Worm (Caenorhabditis elegans) whole organism, L2 larva: ENCODE measurements around the gene dmd-3.

Source experiments
- C34F6.9 ChIP-seq: fragments of 150-350 bp; optimal IDR thresholded peaks from 2 replicates; lab custom pipeline; 2014; ENCODE audit warnings: missing biosample characterization, missing genetic modification characterization
- F13H6.1 ChIP-seq: sonication (generic microtip); optimal IDR thresholded peaks from 2 replicates; lab custom pipeline; 2016; ENCODE audit warnings: missing genetic modification characterization, missing compliant biosample characterization
- R02D3.7 ChIP-seq: fragments of 150-350 bp; optimal IDR thresholded peaks from 2 replicates; lab custom pipeline; 2014; ENCODE audit warnings: missing biosample characterization, missing genetic modification characterization
- Y55F3AM.14 ChIP-seq: fragments of 200-800 bp; sonication (Bioruptor generic); optimal IDR thresholded peaks from 2 replicates; lab custom pipeline; 2018; ENCODE audit warnings: mild to moderate bottlenecking, missing genetic modification characterization, missing compliant biosample characterization
- ZK546.5 ChIP-seq: sonication (generic microtip); optimal IDR thresholded peaks from 2 replicates; lab custom pipeline; 2017; ENCODE audit warnings: missing biosample characterization, missing genetic modification characterization
- alr-1 ChIP-seq: fragments of 150-350 bp; optimal IDR thresholded peaks from 2 replicates; lab custom pipeline; 2014; ENCODE audit warnings: missing biosample characterization, missing genetic modification characterization
- ama-1 ChIP-seq: fragments of 150-350 bp; optimal IDR thresholded peaks from 2 replicates; lab custom pipeline; 2018; ENCODE audit warnings: inconsistent platforms
- ceh-16 ChIP-seq: fragments of 150-350 bp; optimal IDR thresholded peaks from 2 replicates; lab custom pipeline; 2014; ENCODE audit warnings: missing biosample characterization, missing genetic modification characterization
- ceh-82 ChIP-seq: fragments of 150-350 bp; optimal IDR thresholded peaks from 2 replicates; lab custom pipeline; 2014; ENCODE audit warnings: missing biosample characterization, missing genetic modification characterization
- crh-2 ChIP-seq: sonication (generic microtip); optimal IDR thresholded peaks from 2 replicates; lab custom pipeline; 2017; ENCODE audit warnings: missing biosample characterization, missing genetic modification characterization
- egl-27 ChIP-seq: sonication (generic microtip); optimal IDR thresholded peaks from 3 replicates; lab custom pipeline; 2017; ENCODE audit warnings: missing biosample characterization, missing genetic modification reagents, missing genetic modification characterization
- elt-3 ChIP-seq: sonication (generic microtip); optimal IDR thresholded peaks from 2 replicates; lab custom pipeline; 2017; ENCODE audit warnings: missing biosample characterization, missing genetic modification characterization
- lin-11 ChIP-seq: fragments of 150-350 bp; sonication (generic microtip); optimal IDR thresholded peaks from 2 replicates; lab custom pipeline; 2014; ENCODE audit warnings: missing biosample characterization, missing genetic modification characterization, inconsistent platforms, mixed read lengths
- lin-39 ChIP-seq: fragments of 150-350 bp; optimal IDR thresholded peaks from 2 replicates; lab custom pipeline; 2014; ENCODE audit warnings: missing biosample characterization, missing genetic modification reagents, missing genetic modification characterization
- lsy-2 ChIP-seq, 2 experiments: fragments of 150-350 bp in 1 of 2; sonication (generic microtip) in 1 of 2; optimal IDR thresholded peaks; 2 replicates each; lab custom pipeline; 2014 to 2017; ENCODE audit warnings: missing biosample characterization in 2 of 2, missing genetic modification characterization in 2 of 2
- mab-5 ChIP-seq: fragments of 150-350 bp; optimal IDR thresholded peaks from 2 replicates; lab custom pipeline; 2014; ENCODE audit warnings: missing biosample characterization, missing genetic modification characterization
- mbf-1 ChIP-seq: sonication (generic microtip); optimal IDR thresholded peaks from 2 replicates; lab custom pipeline; 2017; ENCODE audit warnings: missing biosample characterization, missing genetic modification characterization
- mdl-1 ChIP-seq, 2 experiments: fragments of 150-350 bp in 1 of 2; sonication (generic microtip) in 1 of 2; optimal IDR thresholded peaks; 2 replicates each; lab custom pipeline; 2017; ENCODE audit warnings: missing biosample characterization in 2 of 2, missing genetic modification characterization in 2 of 2
- nhr-10 ChIP-seq: sonication (generic microtip); optimal IDR thresholded peaks from 2 replicates; lab custom pipeline; 2017; ENCODE audit warnings: missing biosample characterization, missing genetic modification characterization
- nhr-11 ChIP-seq: fragments of 150-350 bp; optimal IDR thresholded peaks from 2 replicates; lab custom pipeline; 2014; ENCODE audit warnings: missing biosample characterization, missing genetic modification characterization
- nhr-12 ChIP-seq: fragments of 150-350 bp; optimal IDR thresholded peaks from 2 replicates; lab custom pipeline; 2014; ENCODE audit warnings: missing biosample characterization, missing genetic modification characterization
- nhr-21 ChIP-seq: fragments of 150-350 bp; optimal IDR thresholded peaks from 2 replicates; lab custom pipeline; 2014; ENCODE audit warnings: missing biosample characterization, missing genetic modification characterization
- nhr-23 ChIP-seq: fragments of 150-350 bp; optimal IDR thresholded peaks from 2 replicates; lab custom pipeline; 2014; ENCODE audit warnings: missing biosample characterization, missing genetic modification reagents, missing genetic modification characterization
- nhr-25 ChIP-seq: fragments of 150-350 bp; sonication (generic microtip); optimal IDR thresholded peaks from 3 replicates; lab custom pipeline; 2014; ENCODE audit warnings: missing biosample characterization, missing genetic modification characterization
- nhr-6 ChIP-seq: fragments of 150-350 bp; optimal IDR thresholded peaks from 2 replicates; lab custom pipeline; 2014; ENCODE audit warnings: missing biosample characterization, missing genetic modification characterization
- nhr-77 ChIP-seq: fragments of 150-350 bp; optimal IDR thresholded peaks from 2 replicates; lab custom pipeline; 2014; ENCODE audit warnings: missing biosample characterization, missing genetic modification characterization
- peb-1 ChIP-seq: fragments of 150-350 bp; optimal IDR thresholded peaks from 2 replicates; lab custom pipeline; 2014; ENCODE audit warnings: missing biosample characterization, missing genetic modification characterization
- sem-4 ChIP-seq: fragments of 150-350 bp; optimal IDR thresholded peaks from 2 replicates; lab custom pipeline; 2014; ENCODE audit warnings: missing biosample characterization, missing genetic modification reagents, missing genetic modification characterization
- skn-1 ChIP-seq: sonication (generic microtip); optimal IDR thresholded peaks from 2 replicates; lab custom pipeline; 2017; ENCODE audit warnings: missing biosample characterization, missing genetic modification characterization
- sma-3 ChIP-seq: sonication (generic microtip); optimal IDR thresholded peaks from 2 replicates; lab custom pipeline; 2016; ENCODE audit warnings: missing genetic modification reagents, missing genetic modification characterization, missing compliant biosample characterization
- snpc-4 ChIP-seq: fragments of 150-350 bp; optimal IDR thresholded peaks from 2 replicates; lab custom pipeline; 2014; ENCODE audit warnings: missing biosample characterization, missing genetic modification characterization
- unc-39 ChIP-seq: fragments of 150-350 bp; optimal IDR thresholded peaks from 2 replicates; lab custom pipeline; 2014; ENCODE audit warnings: missing biosample characterization, missing genetic modification characterization
- zag-1 ChIP-seq: fragments of 150-350 bp; optimal IDR thresholded peaks from 2 replicates; lab custom pipeline; 2014; ENCODE audit warnings: missing biosample characterization, missing genetic modification characterization
- ztf-1 ChIP-seq: fragments of 200-800 bp; sonication (Bioruptor generic); conservative IDR thresholded peaks from 2 replicates; pipeline ENCODE4 v1.3.6; 2022; ENCODE audit warnings: missing genetic modification characterization, missing compliant biosample characterization
- ztf-11 ChIP-seq: sonication (generic microtip); optimal IDR thresholded peaks from 2 replicates; lab custom pipeline; 2017; ENCODE audit warnings: missing biosample characterization, missing genetic modification characterization

Gene dmd-3

DNA sequence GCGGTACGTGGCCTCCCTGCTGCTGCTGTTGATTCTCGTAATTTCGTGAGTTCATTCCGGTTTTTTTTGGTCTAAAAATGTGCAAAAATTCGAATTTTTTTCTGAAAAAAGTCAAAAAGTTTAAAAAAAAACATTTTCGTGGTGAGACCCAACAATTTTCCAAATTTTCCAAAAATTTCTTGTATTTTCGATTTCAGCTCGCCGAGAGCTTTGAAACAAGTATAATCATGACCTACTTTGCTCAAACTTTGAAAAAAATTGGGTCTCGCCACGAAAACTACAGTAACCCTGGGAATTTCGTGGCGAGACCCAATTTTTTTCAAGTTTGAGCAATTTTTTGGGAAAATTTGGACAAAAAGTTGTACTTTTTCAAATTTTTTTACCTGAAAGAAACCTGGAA, 14.2 kb downstream of the dmd-3 start, which contains the start of gene Y43F8C.6:
Y43F8C.6 (minus strand) TSS at position 101 of the 400 bp plus-strand sequence.
- TF ChIP-seq zag-1 (tag; lab: Kevin White, UChicago) (no peak), C34F6.9 (tag; lab: Kevin White, UChicago) (no peak), crh-2 (tag; lab: Kevin White, UChicago) (no peak), nhr-77 (tag; lab: Kevin White, UChicago) (no peak), ama-1 (lab: Kevin White, UChicago) (no peak)
- TF ChIP-seq, all 48 proteins: peak for 0

DNA sequence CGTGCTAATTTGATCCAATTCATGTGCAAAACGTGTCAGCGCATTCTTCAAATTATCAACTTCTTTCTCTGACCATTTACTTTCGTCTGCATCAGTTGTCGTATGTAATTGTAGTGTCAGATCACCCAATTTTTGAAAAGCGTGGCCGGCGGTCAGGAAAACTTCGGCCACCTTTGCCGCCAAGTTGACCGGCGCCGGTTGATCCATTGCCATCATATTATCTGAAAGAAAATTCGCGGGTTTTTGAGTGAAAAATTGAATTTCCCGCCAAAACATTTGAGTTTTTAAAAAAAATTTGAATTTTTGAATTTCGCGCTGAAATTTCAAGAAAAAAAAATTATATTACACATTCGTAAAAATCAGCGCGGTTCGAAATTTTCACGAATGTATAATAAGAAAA, 17.2 kb downstream of the dmd-3 start:
- TF ChIP-seq peb-1: no peak
- TF ChIP-seq lin-11: no peak
- TF ChIP-seq alr-1 (tag; lab: Kevin White, UChicago): no peak
- TF ChIP-seq nhr-11: no peak
- no peak for TF ChIP-seq mab-5 (tag; lab: Kevin White, UChicago)
- TF ChIP-seq, all 48 proteins: peak for 0

DNA sequence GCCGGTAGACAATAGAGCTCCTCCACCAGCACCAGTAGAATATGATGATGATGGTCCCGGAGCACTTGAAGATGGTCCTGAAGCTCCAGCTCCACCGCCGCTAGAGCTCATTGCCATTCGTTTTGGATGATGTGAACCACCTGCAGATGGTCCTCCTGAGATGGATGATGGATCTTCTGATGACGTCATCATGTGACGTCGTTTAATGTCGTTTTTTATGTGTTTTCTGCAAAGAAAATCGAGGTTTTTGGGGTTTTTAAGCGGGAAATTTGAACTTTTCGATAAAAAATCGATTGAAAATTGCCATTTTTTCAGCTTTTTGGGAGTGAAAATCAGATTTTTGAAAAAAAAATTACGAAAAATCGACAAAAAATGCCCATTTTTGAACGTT, 18.9 kb downstream of the dmd-3 start:
- TF ChIP-seq nhr-77 (tag; lab: Kevin White, UChicago): no peak
- TF ChIP-seq ceh-16 (tag; lab: Kevin White, UChicago): no peak
- no peak for TF ChIP-seq mab-5 (tag; lab: Kevin White, UChicago)
- TF ChIP-seq mdl-1 (tag; optimal IDR thresholded peaks at IDR 0.05; lab: Kevin White, UChicago): no peak
- TF ChIP-seq elt-3: no peak
- TF ChIP-seq nhr-11: no peak
- no peak for TF ChIP-seq F13H6.1
- no peak for TF ChIP-seq lin-11
- TF ChIP-seq snpc-4 (tag; lab: Kevin White, UChicago): no peak
- no peak for TF ChIP-seq skn-1 (tag; lab: Kevin White, UChicago)
- no peak for TF ChIP-seq nhr-6 (tag; lab: Kevin White, UChicago)
- TF ChIP-seq ztf-11 (tag; lab: Kevin White, UChicago): no peak
- no peak for TF ChIP-seq egl-27
- TF ChIP-seq nhr-21 (tag; lab: Kevin White, UChicago): no peak
- no peak for TF ChIP-seq sma-3
- no peak for TF ChIP-seq zag-1 (tag; lab: Kevin White, UChicago)
- no peak for TF ChIP-seq lin-39 (tag; lab: Kevin White, UChicago)
- no peak for TF ChIP-seq lsy-2 (tag; optimal IDR thresholded peaks at IDR 0.05; lab: Kevin White, UChicago)
- no peak for TF ChIP-seq unc-39 (tag; lab: Kevin White, UChicago)

DNA sequence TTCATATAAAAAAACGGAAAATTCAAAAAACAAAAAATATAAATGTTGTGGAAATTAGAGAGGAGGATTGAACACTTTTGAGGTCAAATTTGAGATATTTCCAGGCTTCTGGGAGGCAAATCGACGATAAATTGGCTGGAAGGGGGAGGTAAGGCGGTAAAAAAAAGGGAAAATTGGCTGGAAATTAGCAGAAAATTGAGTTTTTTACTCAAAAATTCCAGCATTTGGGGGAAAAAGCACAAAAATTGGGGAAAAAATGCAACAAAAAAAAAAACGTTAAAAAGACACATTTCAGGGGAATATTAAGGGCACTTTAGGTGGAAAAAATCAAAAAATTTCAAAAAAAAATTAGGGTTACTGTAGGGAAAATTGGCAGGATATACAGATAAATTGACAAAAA, 20.9 kb downstream of the dmd-3 start:
- TF ChIP-seq nhr-10 (no peak), sma-3 (no peak), skn-1 (tag; lab: Kevin White, UChicago) (no peak), lsy-2 (tag; optimal IDR thresholded peaks at IDR 0.05; lab: Kevin White, UChicago) (no peak), nhr-23 (tag; lab: Kevin White, UChicago) (no peak)

DNA sequence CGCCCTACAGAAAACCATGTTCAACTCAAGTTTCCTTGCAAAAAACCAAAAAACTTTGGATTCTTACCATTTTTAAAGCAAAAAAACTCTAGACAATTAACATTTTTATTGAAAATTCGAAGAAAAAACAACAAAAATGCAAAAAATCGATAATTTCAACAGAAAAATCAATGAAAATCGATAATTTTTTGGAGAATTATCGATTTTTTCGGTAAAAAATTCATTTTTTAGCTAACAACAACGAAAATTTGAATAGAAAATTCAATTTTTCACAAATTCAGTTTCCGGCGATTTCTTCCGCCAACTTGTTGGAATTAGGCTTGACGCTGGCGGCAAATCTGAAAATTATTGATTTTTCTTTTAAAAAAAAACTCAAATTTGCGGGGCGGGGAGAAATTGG, 22.1 kb downstream of the dmd-3 start:
- TF ChIP-seq elt-3 (no peak), nhr-77 (tag; lab: Kevin White, UChicago) (no peak), sem-4 (tag; lab: Kevin White, UChicago) (no peak), nhr-10 (no peak), R02D3.7 (tag; lab: Kevin White, UChicago) (no peak), nhr-21 (tag; lab: Kevin White, UChicago) (no peak), ceh-82 (tag; lab: Kevin White, UChicago) (no peak), nhr-6 (tag; lab: Kevin White, UChicago) (no peak)

DNA sequence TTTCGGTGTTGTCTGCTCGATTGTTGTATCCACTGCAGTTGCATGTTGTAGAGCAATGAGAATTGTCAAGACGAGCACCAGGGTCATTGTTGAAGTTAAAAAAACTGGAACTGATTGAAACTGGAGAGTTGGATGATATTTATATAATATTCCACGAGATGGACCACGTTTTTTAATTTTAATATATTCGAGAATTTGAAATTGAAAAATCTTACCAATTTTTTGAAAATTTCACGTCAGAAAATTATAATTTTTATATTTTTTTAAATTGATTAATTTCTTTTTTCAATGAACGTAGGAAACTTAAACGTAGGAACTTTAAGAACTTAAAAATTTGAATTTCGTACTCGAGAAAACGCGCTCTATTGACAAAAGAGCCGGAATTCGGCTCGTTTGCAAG, 22.5 kb downstream of the dmd-3 start, which contains the start of gene Y43F8C.5:
Y43F8C.5 (minus strand) TSS at position 101 of the 400 bp plus-strand sequence.
- TF ChIP-seq C34F6.9 (tag; lab: Kevin White, UChicago) (no peak), ceh-16 (tag; lab: Kevin White, UChicago) (no peak), lsy-2 (tag; optimal IDR thresholded peaks at IDR 0.05; lab: Kevin White, UChicago) (no peak), nhr-77 (tag; lab: Kevin White, UChicago) (no peak), mbf-1 (tag; lab: Kevin White, UChicago) (no peak), ZK546.5 (tag; lab: Kevin White, UChicago) (no peak), nhr-25 (tag; lab: Kevin White, UChicago) (no peak), sem-4 (tag; lab: Kevin White, UChicago) (no peak), ztf-11 (tag; lab: Kevin White, UChicago) (no peak), nhr-21 (tag; lab: Kevin White, UChicago) (no peak), alr-1 (tag; lab: Kevin White, UChicago) (no peak), nhr-12 (tag; lab: Kevin White, UChicago) (no peak), Y55F3AM.14 (GFP tag; lab: Kevin White, UChicago) (no peak), nhr-10 (no peak), unc-39 (tag; lab: Kevin White, UChicago) (no peak), ztf-1 (GFP tag; lab: Robert Waterston, UW) (no peak), zag-1 (tag; lab: Kevin White, UChicago) (no peak)
- TF ChIP-seq, all 48 proteins: peak for 0
